Fruit fly (Drosophila melanogaster) whole organism, embryonic: Measurements from ENCODE around the gene Crg-1.
A peak's percentile ranks its signal among the peaks of the same experiment; 100 is the strongest.

Source experiments
- Ada2b ChIP-seq: fragments of 200-800 bp; sonication (Bioruptor generic); IDR thresholded peaks from 2 replicates; pipeline ENCODE4 v1.3.6; 2022; ENCODE audit warnings: missing biosample characterization, missing genetic modification characterization
- Atf-2 ChIP-seq: fragments of 200-800 bp; sonication (Bioruptor generic); optimal IDR thresholded peaks from 2 replicates; lab custom pipeline; 2016; ENCODE audit warnings: missing biosample characterization, missing genetic modification characterization
- CG10267 ChIP-seq: fragments of 200-800 bp; sonication (Bioruptor generic); optimal IDR thresholded peaks from 2 replicates; lab custom pipeline; 2018; ENCODE audit warnings: missing biosample characterization, mild to moderate bottlenecking, missing genetic modification characterization, moderate library complexity
- CG10431 ChIP-seq: fragments of 200-800 bp; sonication (Bioruptor generic); optimal IDR thresholded peaks from 3 replicates; lab custom pipeline; 2018; ENCODE audit warnings: missing biosample characterization, mild to moderate bottlenecking, missing genetic modification characterization
- CG10543 ChIP-seq: fragments of 200-800 bp; sonication (Bioruptor generic); optimal IDR thresholded peaks from 3 replicates; lab custom pipeline; 2017; ENCODE audit warnings: missing biosample characterization, mild to moderate bottlenecking, missing genetic modification characterization, moderate library complexity
- CG11504 ChIP-seq: fragments of 200-800 bp; sonication (Bioruptor generic); optimal IDR thresholded peaks from 3 replicates; lab custom pipeline; 2019; ENCODE audit warnings: missing biosample characterization, mild to moderate bottlenecking, missing genetic modification characterization, moderate library complexity
- CG11723 ChIP-seq: fragments of 200-800 bp; sonication (Bioruptor generic); optimal IDR thresholded peaks from 2 replicates; lab custom pipeline; 2017; ENCODE audit warnings: missing biosample characterization, mild to moderate bottlenecking, missing genetic modification characterization
- CG14710 ChIP-seq: fragments of 200-800 bp; sonication (Bioruptor generic); optimal IDR thresholded peaks from 3 replicates; lab custom pipeline; 2019; ENCODE audit warnings: missing biosample characterization, mild to moderate bottlenecking, missing genetic modification characterization, moderate library complexity
- CG15011 ChIP-seq: fragments of 200-800 bp; sonication (Bioruptor generic); optimal IDR thresholded peaks from 3 replicates; lab custom pipeline; 2018; ENCODE audit warnings: missing biosample characterization, mild to moderate bottlenecking, missing genetic modification characterization
- CG15479 ChIP-seq: fragments of 200-800 bp; sonication (Bioruptor generic); optimal IDR thresholded peaks from 3 replicates; lab custom pipeline; 2019; ENCODE audit warnings: missing biosample characterization, mild to moderate bottlenecking, missing genetic modification characterization, moderate library complexity
- CG15601 ChIP-seq: fragments of 200-800 bp; sonication (Bioruptor generic); optimal IDR thresholded peaks from 3 replicates; lab custom pipeline; 2019; ENCODE audit warnings: missing biosample characterization, mild to moderate bottlenecking, missing genetic modification characterization, moderate library complexity
- CG1603 ChIP-seq: fragments of 200-800 bp; sonication (Bioruptor generic); optimal IDR thresholded peaks from 2 replicates; lab custom pipeline; 2019; ENCODE audit warnings: missing biosample characterization, mild to moderate bottlenecking, missing genetic modification characterization, moderate library complexity
- CG18764 ChIP-seq: fragments of 200-800 bp; sonication (Bioruptor generic); optimal IDR thresholded peaks from 3 replicates; lab custom pipeline; 2016; ENCODE audit warnings: missing biosample characterization, missing genetic modification characterization
- CG3407 ChIP-seq: fragments of 200-800 bp; sonication (Bioruptor generic); optimal IDR thresholded peaks from 2 replicates; lab custom pipeline; 2018; ENCODE audit warnings: missing biosample characterization, mild to moderate bottlenecking, missing genetic modification characterization
- CG6654 ChIP-seq: fragments of 200-800 bp; sonication (Bioruptor generic); optimal IDR thresholded peaks from 2 replicates; lab custom pipeline; 2017; ENCODE audit warnings: missing biosample characterization, mild to moderate bottlenecking, missing genetic modification characterization
- CG6791 ChIP-seq: fragments of 200-800 bp; sonication (Bioruptor generic); IDR thresholded peaks from 3 replicates; pipeline ENCODE4 v1.3.6; 2022; ENCODE audit warnings: missing biosample characterization, missing genetic modification characterization; ENCODE audit not compliant: partially characterized antibody
- CG7928 ChIP-seq: fragments of 200-800 bp; sonication (Bioruptor generic); optimal IDR thresholded peaks from 2 replicates; lab custom pipeline; 2017; ENCODE audit warnings: missing biosample characterization, mild to moderate bottlenecking, missing genetic modification characterization
- CG8765 ChIP-seq: fragments of 200-800 bp; sonication (Bioruptor generic); IDR thresholded peaks from 2 replicates; pipeline ENCODE4 v1.3.6; 2022; ENCODE audit warnings: missing biosample characterization, missing genetic modification characterization
- CG8924 ChIP-seq: fragments of 200-800 bp; optimal IDR thresholded peaks from 3 replicates; lab custom pipeline; 2019; ENCODE audit warnings: missing biosample characterization, mild to moderate bottlenecking, missing genetic modification characterization, moderate library complexity
- CG9932 ChIP-seq: fragments of 200-800 bp; sonication (Bioruptor generic); IDR thresholded peaks from 2 replicates; pipeline ENCODE4 v1.3.6; 2022; ENCODE audit warnings: missing biosample characterization, missing genetic modification characterization
- Dbx ChIP-seq: fragments of 200-800 bp; sonication (Bioruptor generic); IDR thresholded peaks from 3 replicates; pipeline ENCODE4 v1.3.6; 2022; ENCODE audit warnings: missing biosample characterization, missing genetic modification characterization
- Deaf1 ChIP-seq: fragments of 200-800 bp; optimal IDR thresholded peaks from 3 replicates; lab custom pipeline; 2019; ENCODE audit warnings: missing biosample characterization, mild to moderate bottlenecking, missing genetic modification characterization, moderate library complexity
- Drgx ChIP-seq: fragments of 200-800 bp; sonication (Bioruptor generic); IDR thresholded peaks from 2 replicates; pipeline ENCODE4 v1.3.6; 2022; ENCODE audit warnings: missing biosample characterization, missing genetic modification characterization
- HLH54F ChIP-seq: fragments of 200-800 bp; sonication (Bioruptor generic); optimal IDR thresholded peaks from 3 replicates; lab custom pipeline; 2016; ENCODE audit warnings: missing biosample characterization, missing genetic modification characterization
- HmgD ChIP-seq: fragments of 200-800 bp; sonication (Bioruptor generic); optimal IDR thresholded peaks from 3 replicates; lab custom pipeline; 2016; ENCODE audit warnings: missing biosample characterization, missing genetic modification characterization
- Hmx ChIP-seq: fragments of 200-800 bp; sonication (Bioruptor generic); optimal IDR thresholded peaks from 2 replicates; lab custom pipeline; 2016; ENCODE audit warnings: missing biosample characterization, missing genetic modification characterization
- Mad ChIP-seq: fragments of 200-800 bp; sonication (Bioruptor generic); optimal IDR thresholded peaks from 2 replicates; lab custom pipeline; 2016; ENCODE audit warnings: missing biosample characterization, missing genetic modification characterization
- Mes4 ChIP-seq: fragments of 200-800 bp; sonication (Bioruptor generic); optimal IDR thresholded peaks from 2 replicates; lab custom pipeline; 2016; ENCODE audit warnings: missing biosample characterization, missing genetic modification characterization
- Mrtf ChIP-seq: fragments of 200-800 bp; sonication (Bioruptor generic); IDR thresholded peaks from 3 replicates; pipeline ENCODE4 v1.3.6; 2022; ENCODE audit warnings: missing biosample characterization, missing genetic modification characterization
- NC2β ChIP-seq: fragments of 200-800 bp; sonication (Bioruptor generic); optimal IDR thresholded peaks from 2 replicates; lab custom pipeline; 2016; ENCODE audit warnings: missing biosample characterization, missing genetic modification characterization
- NFAT ChIP-seq: fragments of 200-800 bp; sonication (Bioruptor generic); IDR thresholded peaks from 2 replicates; pipeline ENCODE4 v1.3.6; 2022; ENCODE audit warnings: missing biosample characterization, missing genetic modification characterization
- Oaz ChIP-seq: fragments of 200-800 bp; sonication (Bioruptor generic); IDR thresholded peaks from 2 replicates; pipeline ENCODE4 v1.3.6; 2022; ENCODE audit warnings: missing biosample characterization, missing genetic modification characterization
- cg ChIP-seq: fragments of 200-800 bp; sonication (Bioruptor generic); optimal IDR thresholded peaks from 3 replicates; lab custom pipeline; 2019; ENCODE audit warnings: missing biosample characterization, mild to moderate bottlenecking, missing genetic modification characterization, moderate library complexity
- da ChIP-seq: fragments of 200-800 bp; sonication (Bioruptor generic); optimal IDR thresholded peaks from 2 replicates; lab custom pipeline; 2016; ENCODE audit warnings: missing biosample characterization, missing genetic modification characterization
- dmrt11E ChIP-seq: fragments of 200-800 bp; sonication (Bioruptor generic); optimal IDR thresholded peaks from 3 replicates; lab custom pipeline; 2018; ENCODE audit warnings: missing biosample characterization, mild to moderate bottlenecking, missing genetic modification characterization, moderate library complexity
- en ChIP-seq: fragments of 200-800 bp; sonication (Bioruptor generic); optimal IDR thresholded peaks from 2 replicates; lab custom pipeline; 2016; ENCODE audit warnings: missing biosample characterization, missing genetic modification characterization
- exex ChIP-seq: fragments of 200-800 bp; sonication (Bioruptor generic); optimal IDR thresholded peaks from 4 replicates; lab custom pipeline; 2018; ENCODE audit warnings: missing biosample characterization, mild to moderate bottlenecking, missing genetic modification characterization, moderate library complexity
- ham ChIP-seq: fragments of 200-800 bp; sonication (Bioruptor generic); IDR thresholded peaks from 2 replicates; pipeline ENCODE4 v1.3.6; 2022; ENCODE audit warnings: missing biosample characterization, missing genetic modification characterization
- lilli ChIP-seq: fragments of 200-800 bp; sonication (Bioruptor generic); optimal IDR thresholded peaks from 3 replicates; lab custom pipeline; 2016; ENCODE audit warnings: missing biosample characterization, missing genetic modification characterization
- lov ChIP-seq, 2 experiments: fragments of 200-800 bp in 1 of 2; fragments of >200 bp in 1 of 2; sonication (Bioruptor generic) in 1 of 2; IDR thresholded peaks in 1 of 2; optimal IDR thresholded peaks in 1 of 2; 2 replicates in 1 of 2; 3 replicates in 1 of 2; pipeline versions ENCODE4 v1.3.6 to Lab custom; 2017 to 2022; ENCODE audit warnings: missing biosample characterization in 1 of 2, missing genetic modification characterization in 1 of 2
- nmo ChIP-seq: fragments of 200-800 bp; sonication (Bioruptor generic); optimal IDR thresholded peaks from 2 replicates; lab custom pipeline; 2018; ENCODE audit warnings: missing biosample characterization, mild to moderate bottlenecking, missing genetic modification characterization, moderate library complexity
- nom ChIP-seq: fragments of 200-800 bp; sonication (Bioruptor generic); optimal IDR thresholded peaks from 2 replicates; lab custom pipeline; 2017; ENCODE audit warnings: missing biosample characterization, missing genetic modification characterization, mild to moderate bottlenecking, moderate library complexity, missing genetic modification reagents
- p53 ChIP-seq: fragments of 200-800 bp; sonication (Bioruptor generic); optimal IDR thresholded peaks from 2 replicates; lab custom pipeline; 2016; ENCODE audit warnings: missing biosample characterization, missing genetic modification characterization
- pho ChIP-seq: fragments of 200-800 bp; sonication (Bioruptor generic); optimal IDR thresholded peaks from 2 replicates; lab custom pipeline; 2016; ENCODE audit warnings: missing biosample characterization, missing genetic modification characterization
- rib ChIP-seq: fragments of 200-800 bp; sonication (Bioruptor generic); IDR thresholded peaks from 2 replicates; pipeline ENCODE4 v1.3.6; 2022; ENCODE audit warnings: missing biosample characterization, missing genetic modification characterization
- shn ChIP-seq: fragments of 200-800 bp; sonication (Bioruptor generic); optimal IDR thresholded peaks from 3 replicates; lab custom pipeline; 2016; ENCODE audit warnings: missing biosample characterization, missing genetic modification characterization
- sr ChIP-seq: fragments of 200-800 bp; sonication (Bioruptor generic); IDR thresholded peaks from 3 replicates; pipeline ENCODE4 v1.3.6; 2022; ENCODE audit warnings: missing biosample characterization, missing genetic modification characterization
- tna ChIP-seq: fragments of 200-800 bp; sonication (Bioruptor generic); IDR thresholded peaks from 2 replicates; pipeline ENCODE4 v1.3.6; 2022; ENCODE audit warnings: missing biosample characterization, missing genetic modification characterization; ENCODE audit not compliant: partially characterized antibody
- trem ChIP-seq: fragments of 200-800 bp; optimal IDR thresholded peaks from 3 replicates; lab custom pipeline; 2019; ENCODE audit warnings: missing biosample characterization, mild to moderate bottlenecking, missing genetic modification characterization, moderate library complexity
- vfl ChIP-seq: fragments of 200-800 bp; sonication (Bioruptor generic); optimal IDR thresholded peaks from 2 replicates; lab custom pipeline; 2016; ENCODE audit warnings: missing biosample characterization, missing genetic modification characterization
- wdn ChIP-seq: fragments of 200-800 bp; sonication (Bioruptor generic); IDR thresholded peaks from 2 replicates; pipeline ENCODE4 v1.3.6; 2022; ENCODE audit warnings: missing biosample characterization, missing genetic modification characterization

Crg-1 gene

DNA sequence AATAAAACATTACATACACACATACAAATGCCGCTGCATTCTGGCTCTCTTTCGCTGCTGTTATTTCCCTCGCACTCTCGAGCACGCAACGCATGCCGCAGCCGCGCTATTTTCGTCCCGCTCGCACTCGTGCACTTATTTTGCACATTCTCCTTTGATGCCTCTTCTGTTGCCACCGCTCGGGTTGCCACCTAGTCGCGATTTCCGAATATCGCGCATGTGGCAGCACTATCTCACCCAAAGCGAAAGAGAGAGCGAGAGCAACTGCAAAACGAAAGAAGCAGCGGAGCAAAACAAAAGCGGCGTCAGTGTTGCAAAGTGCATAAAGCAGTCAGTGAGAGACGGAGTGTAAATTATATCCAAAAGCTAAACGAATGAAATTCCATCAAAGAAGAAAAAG is 12.1 kb upstream of the Crg-1 start (continued):
- TF ChIP-seq CG15479 (GFP tag; lab: Kevin White, UChicago) (peak; percentile 94), shn (peak; percentile 8), rib (peak; percentile 89), pho (GFP tag; lab: Kevin White, UChicago) (peak; percentile 33), CG14710 (tag; lab: Kevin White, UChicago) (peak; percentile 24), CG11504 (tag; lab: Kevin White, UChicago) (no peak), exex (tag; lab: Kevin White, UChicago) (no peak), CG15011 (GFP tag; lab: Kevin White, UChicago) (no peak), Mad (GFP tag; lab: Kevin White, UChicago) (peak; percentile 0), HmgD (GFP tag; lab: Kevin White, UChicago) (peak; percentile 68), vfl (GFP tag; lab: Kevin White, UChicago) (peak; percentile 55), Mrtf (GFP tag; lab: Robert Waterston, UW) (no peak), Hmx (no peak), sr (GFP tag; lab: Robert Waterston, UW) (no peak), CG10431 (GFP tag; lab: Kevin White, UChicago) (no peak), CG10267 (tag; lab: Kevin White, UChicago) (peak; percentile 96), lov (optimal IDR thresholded peaks at IDR 0.05; lab: Kevin White, UChicago) (no peak), lov (GFP tag; IDR thresholded peaks at IDR 0.05; lab: Robert Waterston, UW) (0 out of 3 replicates have a peak, but pooled peaks have one; percentile 18), NFAT (GFP tag; lab: Robert Waterston, UW) (no peak), CG8924 (tag; lab: Kevin White, UChicago) (peak; percentile 70), CG8765 (no peak), CG6791 (GFP tag; lab: Robert Waterston, UW) (peak; percentile 16; the same call in 1 of the 3 replicates), CG3407 (GFP tag; lab: Kevin White, UChicago) (no peak), trem (peak; percentile 45), CG6654 (no peak), Ada2b (GFP tag; lab: Robert Waterston, UW) (no peak), CG10543 (GFP tag; lab: Kevin White, UChicago) (peak; percentile 65), da (GFP tag; lab: Kevin White, UChicago) (no peak), tna (GFP tag; lab: Robert Waterston, UW) (no peak), en (GFP tag; lab: Kevin White, UChicago) (no peak), CG11723 (GFP tag; lab: Kevin White, UChicago) (no peak), CG15601 (tag; lab: Kevin White, UChicago) (peak; percentile 10), p53 (peak; percentile 6), wdn (GFP tag; lab: Robert Waterston, UW) (no peak), CG18764 (GFP tag; lab: Kevin White, UChicago) (peak; percentile 0), Atf-2 (GFP tag; lab: Kevin White, UChicago) (no peak), Dbx (GFP tag; lab: Robert Waterston, UW) (peak; percentile 23; the same call in 1 of the 3 replicates), nmo (GFP tag; lab: Kevin White, UChicago) (peak; percentile 46), Oaz (GFP tag; lab: Robert Waterston, UW) (no peak), Drgx (peak; percentile 44), CG1603 (peak; percentile 61), ham (GFP tag; lab: Robert Waterston, UW) (no peak), dmrt11E (tag; lab: Kevin White, UChicago) (no peak), HLH54F (GFP tag; lab: Kevin White, UChicago) (no peak), CG9932 (GFP tag; lab: Robert Waterston, UW) (peak; percentile 41), Mes4 (GFP tag; lab: Kevin White, UChicago) (peak; percentile 33), CG7928 (GFP tag; lab: Kevin White, UChicago) (no peak), nom (GFP tag; lab: Kevin White, UChicago) (peak; percentile 28), NC2β (GFP tag; lab: Kevin White, UChicago) (peak; percentile 15), lilli (GFP tag; lab: Kevin White, UChicago) (peak; percentile 13), Deaf1 (tag; lab: Kevin White, UChicago) (peak; percentile 62), cg (GFP tag; lab: Kevin White, UChicago) (peak; percentile 81)
